Fruit fly (Drosophila melanogaster) ovary, adult (tissue): ENCODE results near the gene TfIIEalpha.

Source experiments
- CG17801 ChIP-seq: fragments of 200-800 bp; optimal IDR thresholded peaks from 2 replicates; lab custom pipeline; 2019; ENCODE audit warnings: missing biosample characterization, mild to moderate bottlenecking, missing genetic modification characterization, moderate library complexity; ENCODE audit not compliant: partially characterized antibody

Gene TfIIEalpha

dm6 chr3L:11696294-11697116 is 14.7 kb downstream of the TfIIEalpha start, which contains the start of gene Dph1:
Gene Dph1 (minus strand): TSS chr3L:11696963.
- peak; percentile 75 for TF ChIP-seq CG17801

dm6 chr3L:11699163-11699562 is 17.3 kb downstream of the TfIIEalpha start, which contains the start of gene Dnai2:
Gene Dnai2 (minus strand): TSS chr3L:11699263.
- no peak for TF ChIP-seq CG17801

- TF ChIP-seq CG17801: no peak
These were observed 19.8 kb downstream of the TfIIEalpha start for dm6 chr3L:11701649-11702048.

- TF ChIP-seq CG17801: no peak
These were observed 21.7 kb downstream of the TfIIEalpha start for dm6 chr3L:11703579-11703978.

- no peak for TF ChIP-seq CG17801
These were observed 23.2 kb downstream of the TfIIEalpha start for dm6 chr3L:11704902-11705546.

- peak; percentile 7 for TF ChIP-seq CG17801
These were observed 26.3 kb downstream of the TfIIEalpha start, which contains the start of gene CG11658 for dm6 chr3L:11707978-11708632. Gene CG11658 (minus strand): TSS chr3L:11708553.

dm6 chr3L:11708633-11709116 is 26.8 kb downstream of the TfIIEalpha start, which contains the start of the genes Ccdc56 and mtTFB1:
Gene Ccdc56 (plus strand): TSS chr3L:11708979.
Gene mtTFB1 (plus strand): TSS chr3L:11708979.
- TF ChIP-seq CG17801: no peak

dm6 chr3L:11711059-11711628 is 29.3 kb downstream of the TfIIEalpha start, which contains the start of gene crim:
Gene crim (minus strand): TSS chr3L:11711386.
- TF ChIP-seq CG17801: no peak

- no peak for TF ChIP-seq CG17801
These were observed 30.0 kb downstream of the TfIIEalpha start for dm6 chr3L:11711789-11712188.

- no peak for TF ChIP-seq CG17801
These were observed 31.0 kb downstream of the TfIIEalpha start for dm6 chr3L:11712839-11713238.

dm6 chr3L:11715187-11715586 is 33.3 kb downstream of the TfIIEalpha start, which contains the start of gene CG14132:
Gene CG14132 (minus strand): TSS chr3L:11715285.
- no peak for TF ChIP-seq CG17801

- no peak for TF ChIP-seq CG17801
These were observed 34.5 kb downstream of the TfIIEalpha start for dm6 chr3L:11716347-11716746.

dm6 chr3L:11716899-11717298 is 35.1 kb downstream of the TfIIEalpha start:
- no peak for TF ChIP-seq CG17801

dm6 chr3L:11717300-11717699 is 35.5 kb downstream of the TfIIEalpha start:
- TF ChIP-seq CG17801: no peak

dm6 chr3L:11717993-11718392 is 36.2 kb downstream of the TfIIEalpha start:
- no peak for TF ChIP-seq CG17801

- peak; percentile 51 for TF ChIP-seq CG17801
These were observed 38.9 kb downstream of the TfIIEalpha start, which contains the start of gene Bmcp for dm6 chr3L:11720780-11721179. Gene Bmcp (plus strand): TSS chr3L:11720934.
